Fruit fly (Drosophila melanogaster) whole organism, wandering third instar larva: Measurements from ENCODE around the gene CG9626.

ENCODE experiments used
- Dfd ChIP-seq: fragments of >200 bp; optimal IDR thresholded peaks from 2 replicates; lab custom pipeline; 2017; ENCODE audit warnings: missing biosample characterization, missing genetic modification characterization
- Hnf4 ChIP-seq: fragments of 200-800 bp; sonication (Bioruptor generic); optimal IDR thresholded peaks from 2 replicates; lab custom pipeline; 2016; ENCODE audit warnings: missing biosample characterization, mild to moderate bottlenecking, missing genetic modification characterization
- Hr78 ChIP-seq: fragments of >200 bp; optimal IDR thresholded peaks from 2 replicates; lab custom pipeline; 2017; ENCODE audit warnings: missing biosample characterization, missing genetic modification characterization
- Vsx2 ChIP-seq: fragments of 200-300, 225-300 bp; sonication (Bioruptor generic); optimal IDR thresholded peaks from 2 replicates; lab custom pipeline; 2018; ENCODE audit warnings: missing biosample characterization, missing genetic modification characterization; ENCODE audit not compliant: partially characterized antibody
- dl ChIP-seq, 2 experiments: fragments of 175-275, 200-275 bp in 1 of 2; fragments of 200-275 bp in 1 of 2; sonication (Bioruptor generic); optimal IDR thresholded peaks; lab custom pipeline; 2018; ENCODE audit warnings: mild to moderate bottlenecking in 2 of 2, missing biosample characterization in 2 of 2, missing genetic modification characterization in 2 of 2, moderate library complexity in 2 of 2; ENCODE audit not compliant: partially characterized antibody in 2 of 2, insufficient read depth in 1 of 2
- dsf ChIP-seq: sonication (Bioruptor generic); optimal IDR thresholded peaks from 2 replicates; lab custom pipeline; 2016; ENCODE audit warnings: missing biosample characterization, missing genetic modification characterization, borderline replicate concordance
- fru ChIP-seq: fragments of 200-800 bp; sonication (Bioruptor generic); optimal IDR thresholded peaks from 3 replicates; lab custom pipeline; 2016; ENCODE audit warnings: missing biosample characterization, mild to moderate bottlenecking, missing genetic modification characterization
- jim ChIP-seq: fragments of 175-275, 200-325 bp; sonication (Bioruptor generic); optimal IDR thresholded peaks from 2 replicates; lab custom pipeline; 2016; ENCODE audit warnings: missing biosample characterization, mild to moderate bottlenecking, missing genetic modification characterization
- lola ChIP-seq: fragments of >200 bp; optimal IDR thresholded peaks from 2 replicates; lab custom pipeline; 2017; ENCODE audit warnings: missing biosample characterization, missing genetic modification characterization
- psq ChIP-seq: fragments of 200-800 bp; sonication (Bioruptor generic); optimal IDR thresholded peaks from 3 replicates; lab custom pipeline; 2017; ENCODE audit warnings: missing biosample characterization, mild to moderate bottlenecking, missing genetic modification characterization, moderate library complexity
- sv ChIP-seq: fragments of 200-800 bp; sonication (Bioruptor generic); optimal IDR thresholded peaks from 3 replicates; lab custom pipeline; 2016; ENCODE audit warnings: missing biosample characterization, missing genetic modification characterization
- usp ChIP-seq: fragments of >200 bp; optimal IDR thresholded peaks from 2 replicates; lab custom pipeline; 2017; ENCODE audit warnings: missing biosample characterization, missing genetic modification characterization

DNA sequence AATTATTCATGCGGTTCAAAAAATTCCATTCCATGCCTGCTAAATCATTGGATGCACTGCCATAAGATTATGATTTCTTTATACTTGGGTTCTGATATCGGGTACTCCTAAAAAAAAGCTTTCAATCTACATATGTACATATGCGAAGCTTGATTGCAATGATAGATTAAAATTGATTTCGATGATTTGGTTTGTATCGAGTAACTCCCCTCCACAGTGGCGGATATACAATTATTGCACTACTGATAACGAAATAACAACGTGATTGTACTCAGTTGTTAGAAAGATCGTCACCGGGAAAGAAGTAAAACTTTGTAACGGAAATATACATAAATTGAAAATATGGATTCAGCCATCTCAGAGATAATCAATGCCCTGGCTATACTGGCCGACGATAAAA, 13.1 kb downstream of the CG9626 start, which contains the start of gene Nazo:
- TF ChIP-seq psq (GFP tag; lab: Kevin White, UChicago) (no peak), sv (GFP tag; lab: Kevin White, UChicago) (no peak), dl (GFP tag; optimal IDR thresholded peaks at IDR 0.05; lab: Kevin White, UChicago; ENCODE audit: insufficient read depth in 1 of 2, partially characterized antibody in 2 of 2) (no peak), Vsx2 (no peak), Hr78 (GFP tag; lab: Kevin White, UChicago) (no peak), Dfd (GFP tag; lab: Kevin White, UChicago) (no peak), Hnf4 (GFP tag; lab: Kevin White, UChicago) (no peak), usp (no peak), dsf (GFP tag; lab: Kevin White, UChicago) (no peak), jim (GFP tag; lab: Kevin White, UChicago) (no peak), fru (no peak), lola (GFP tag; lab: Kevin White, UChicago) (no peak)
